Fruit fly (Drosophila melanogaster): ENCODE measurements around the gene mRpL38.

dm6 chrX:14266075-14266474 is 40.0 kb downstream of the mRpL38 start, which contains the start of the genes CG13404 and na:
- TF ChIP-seq Hr39 (GFP tag; optimal IDR thresholded peaks at IDR 0.05): no peak
- TF ChIP-seq dac (GFP tag; optimal IDR thresholded peaks at IDR 0.05): no peak
- no peak for TF ChIP-seq CG1621 (tag; optimal IDR thresholded peaks at IDR 0.05)
- no peak for TF ChIP-seq cyc (GFP tag; optimal IDR thresholded peaks at IDR 0.05)
- TF ChIP-seq CG6808 (GFP tag; optimal IDR thresholded peaks at IDR 0.05): no peak
- TF ChIP-seq fkh (GFP tag; optimal IDR thresholded peaks at IDR 0.05): no peak
- no peak for TF ChIP-seq salr (GFP tag; optimal IDR thresholded peaks at IDR 0.05)
- no peak for TF ChIP-seq CG7368 (GFP tag; optimal IDR thresholded peaks at IDR 0.05)
- TF ChIP-seq Lpt (GFP tag; optimal IDR thresholded peaks at IDR 0.05): no peak
- TF ChIP-seq CG32006 (GFP tag; optimal IDR thresholded peaks at IDR 0.05): no peak
- TF ChIP-seq CG16779 (tag; optimal IDR thresholded peaks at IDR 0.05): no peak
- no peak for TF ChIP-seq CG9139 (GFP tag; optimal IDR thresholded peaks at IDR 0.05)
- no peak for TF ChIP-seq Eip75B (GFP tag; optimal IDR thresholded peaks at IDR 0.05)

All from whole organism, prepupa.